Worm (Caenorhabditis elegans) whole organism, midembryonic: Measurements from ENCODE around the gene math-33.

Experiments
- flt-1 ChIP-seq: fragments of 200-800 bp; sonication (Bioruptor generic); IDR thresholded peaks from 2 replicates; pipeline ENCODE4 v1.3.6; 2022; ENCODE audit warnings: missing genetic modification characterization, missing compliant biosample characterization
- med-1 ChIP-seq: sonication (generic microtip); optimal IDR thresholded peaks from 2 replicates; lab custom pipeline; 2017; ENCODE audit warnings: missing genetic modification characterization, mild to moderate bottlenecking, missing compliant biosample characterization, antibody characterized with exemption, missing genetic modification reagents; ENCODE audit not compliant: insufficient read depth
- ztf-23 ChIP-seq: fragments of 200-800 bp; sonication (Bioruptor generic); IDR thresholded peaks from 2 replicates; pipeline ENCODE4 v1.3.6; 2022; ENCODE audit warnings: missing genetic modification reagents, missing genetic modification characterization, missing compliant biosample characterization
- ztf-29 ChIP-seq: fragments of 200-800 bp; sonication (Bioruptor generic); IDR thresholded peaks from 2 replicates; pipeline ENCODE4 v1.3.6; 2022; ENCODE audit warnings: missing genetic modification reagents, missing genetic modification characterization, missing compliant biosample characterization

DNA sequence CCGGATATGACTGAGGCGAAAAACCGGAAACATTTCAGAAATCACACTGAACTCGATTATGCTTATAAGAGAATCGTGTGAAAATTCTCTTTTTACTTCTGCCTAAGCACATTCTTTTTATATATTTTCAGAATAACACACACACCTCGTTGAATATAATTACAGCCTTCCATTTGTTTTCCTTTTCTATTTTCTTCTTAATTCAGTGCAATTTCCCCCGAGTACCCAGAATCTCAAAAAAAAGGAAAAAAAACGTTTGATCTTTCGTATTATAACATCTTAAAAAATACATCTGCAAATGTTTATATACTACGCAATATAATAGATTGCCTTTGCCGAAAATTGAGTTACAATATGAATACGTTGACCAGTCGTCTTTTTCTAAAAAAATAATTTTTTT, 18.1 kb downstream of the math-33 start:
- TF ChIP-seq ztf-23 (GFP tag; lab: Robert Waterston, UW), result no peak
- TF ChIP-seq med-1 (GFP tag; lab: Kevin White, UChicago), result no peak
- TF ChIP-seq flt-1 (GFP tag; lab: Robert Waterston, UW), result no peak
- no peak for TF ChIP-seq ztf-29 (GFP tag; lab: Robert Waterston, UW)
